Fruit fly (Drosophila melanogaster): ENCODE data around the gene Afti.

Afti gene

DNA sequence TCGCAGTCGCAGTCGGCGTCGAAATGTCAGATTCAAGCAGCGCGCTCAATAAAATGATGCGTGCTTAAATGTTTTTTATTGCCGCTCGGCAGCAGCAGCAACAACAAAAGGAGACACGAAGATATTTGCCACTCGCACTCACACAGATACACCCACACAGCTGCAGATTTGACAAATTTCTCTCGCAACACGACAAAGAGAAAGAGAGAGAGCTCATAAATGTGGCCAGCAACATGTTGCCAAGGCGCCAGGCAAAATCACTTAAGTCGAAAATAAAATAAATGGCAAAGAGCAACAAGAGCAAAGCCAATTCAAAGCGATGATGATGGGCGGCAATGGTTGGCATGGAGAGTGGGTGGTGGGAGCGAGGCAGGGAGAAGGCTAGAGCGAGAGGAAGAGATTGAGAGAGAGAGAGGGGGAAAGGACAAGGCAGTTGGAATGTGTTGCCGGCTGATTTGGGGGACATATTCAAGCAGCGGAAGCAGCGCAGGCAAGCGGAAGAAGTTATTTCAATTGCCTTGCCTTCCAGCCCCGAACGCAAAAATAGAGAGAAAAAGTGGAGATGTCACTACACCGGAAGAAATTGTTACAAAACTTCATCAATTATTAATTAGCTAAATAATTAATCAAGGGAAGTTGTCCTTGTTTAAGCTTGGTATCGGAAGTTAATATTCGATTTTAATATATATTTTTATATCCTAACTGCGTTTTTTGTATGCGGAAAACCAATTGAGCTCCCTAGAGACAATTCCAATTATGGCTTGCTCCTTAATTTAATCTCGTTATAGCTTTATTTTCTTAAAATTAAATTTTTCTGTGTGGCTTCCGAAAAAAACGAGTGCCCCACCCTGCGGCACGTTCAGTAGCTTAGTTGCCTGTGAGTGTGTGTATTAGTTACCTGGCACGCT lies 20.6 kb upstream of the Afti start (continued):
- TF ChIP-seq dl (GFP tag; optimal IDR thresholded peaks at IDR 0.05; ENCODE audit: insufficient read depth in 1 of 2, partially characterized antibody in 2 of 2) (peak; percentile 58 to 69), CrebA (GFP tag; optimal IDR thresholded peaks at IDR 0.05; ENCODE audit: borderline replicate concordance) (no peak), Dif (GFP tag; optimal IDR thresholded peaks at IDR 0.05; ENCODE audit: partially characterized antibody) (peak; percentile 46), pan (optimal IDR thresholded peaks at IDR 0.05) (no peak), dmrt93B (GFP tag; optimal IDR thresholded peaks at IDR 0.05) (no peak), Jra (GFP tag; optimal IDR thresholded peaks at IDR 0.05) (no peak), sage (GFP tag; optimal IDR thresholded peaks at IDR 0.05) (no peak), GATAd (GFP tag; optimal IDR thresholded peaks at IDR 0.05) (no peak), Sp1 (GFP tag; optimal IDR thresholded peaks at IDR 0.05) (no peak)

DNA sequence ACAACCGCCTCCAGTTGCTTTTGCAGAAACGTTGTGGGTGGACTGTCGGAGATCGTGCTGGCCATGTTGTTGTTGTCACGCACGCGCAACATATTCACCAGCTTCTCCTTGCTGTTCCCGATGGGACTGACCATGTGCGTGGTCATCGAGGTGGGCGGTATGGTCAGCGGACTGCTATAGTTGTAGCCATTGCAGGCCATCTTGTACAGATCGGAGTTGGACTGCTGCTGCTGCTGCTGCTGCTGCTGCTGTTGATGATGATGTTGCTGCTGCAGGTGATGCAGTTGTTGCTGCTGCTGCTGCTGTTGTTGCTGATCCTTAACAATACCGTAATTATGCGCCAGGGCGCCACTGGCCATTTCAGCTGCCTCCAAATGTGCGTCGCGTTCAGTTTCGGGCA lies 18.3 kb upstream of the Afti start:
- TF ChIP-seq Dfd (GFP tag; optimal IDR thresholded peaks at IDR 0.05) (peak; percentile 74), woc (GFP tag; optimal IDR thresholded peaks at IDR 0.05) (no peak), fru (GFP tag; optimal IDR thresholded peaks at IDR 0.05) (no peak), Abd-B (GFP tag; optimal IDR thresholded peaks at IDR 0.05) (no peak), dsf (GFP tag; optimal IDR thresholded peaks at IDR 0.05; ENCODE audit: borderline replicate concordance) (no peak), pan (optimal IDR thresholded peaks at IDR 0.05) (no peak), Vsx2 (GFP tag; optimal IDR thresholded peaks at IDR 0.05; ENCODE audit: partially characterized antibody) (no peak), rgr (GFP tag; optimal IDR thresholded peaks at IDR 0.05) (no peak)

DNA sequence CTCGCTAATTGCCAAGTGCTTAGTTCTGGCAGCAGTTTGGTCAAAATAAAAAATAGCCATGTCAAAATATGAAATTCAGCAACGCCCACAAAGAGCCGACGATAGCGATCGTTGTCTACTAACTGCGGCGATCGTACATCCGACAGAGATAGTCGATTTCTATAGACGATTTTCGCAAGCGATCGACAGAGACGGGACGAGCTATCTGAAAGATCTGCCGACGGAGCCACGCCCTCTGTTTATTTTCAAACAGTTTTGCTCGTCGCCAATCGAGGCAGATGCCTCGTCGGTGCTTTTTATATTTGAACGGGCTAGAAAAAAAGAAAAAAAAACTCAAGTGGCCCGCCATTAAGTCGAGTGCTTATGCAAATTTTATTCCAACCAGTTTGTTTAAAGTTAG lies 9.0 kb upstream of the Afti start:
- no peak for TF ChIP-seq tai (GFP tag; optimal IDR thresholded peaks at IDR 0.05)
- no peak for TF ChIP-seq Hnf4 (GFP tag; optimal IDR thresholded peaks at IDR 0.05)
- no peak for TF ChIP-seq Sp1 (GFP tag; optimal IDR thresholded peaks at IDR 0.05)
- TF ChIP-seq Rel (GFP tag; optimal IDR thresholded peaks at IDR 0.05) = no peak
- TF ChIP-seq Rel (tag; optimal IDR thresholded peaks at IDR 0.05) = no peak
- TF ChIP-seq rgr (GFP tag; optimal IDR thresholded peaks at IDR 0.05) = no peak
- no peak for TF ChIP-seq Jra (GFP tag; optimal IDR thresholded peaks at IDR 0.05)
- no peak for TF ChIP-seq psq (GFP tag; optimal IDR thresholded peaks at IDR 0.05)
- no peak for TF ChIP-seq HLH106 (tag; optimal IDR thresholded peaks at IDR 0.05)
- TF ChIP-seq dmrt93B (GFP tag; optimal IDR thresholded peaks at IDR 0.05) = no peak
- no peak for TF ChIP-seq woc (GFP tag; optimal IDR thresholded peaks at IDR 0.05)
- no peak for TF ChIP-seq Hr83 (GFP tag; optimal IDR thresholded peaks at IDR 0.05; ENCODE audit: poor library complexity, severe bottlenecking)
- TF ChIP-seq brk (GFP tag; optimal IDR thresholded peaks at IDR 0.05) = no peak
- TF ChIP-seq foxo (GFP tag; optimal IDR thresholded peaks at IDR 0.05) = no peak
- no peak for TF ChIP-seq Vsx2 (GFP tag; optimal IDR thresholded peaks at IDR 0.05; ENCODE audit: partially characterized antibody)
- TF ChIP-seq Abd-B (GFP tag; optimal IDR thresholded peaks at IDR 0.05) = no peak
- TF ChIP-seq usp (GFP tag; optimal IDR thresholded peaks at IDR 0.05) = no peak

DNA sequence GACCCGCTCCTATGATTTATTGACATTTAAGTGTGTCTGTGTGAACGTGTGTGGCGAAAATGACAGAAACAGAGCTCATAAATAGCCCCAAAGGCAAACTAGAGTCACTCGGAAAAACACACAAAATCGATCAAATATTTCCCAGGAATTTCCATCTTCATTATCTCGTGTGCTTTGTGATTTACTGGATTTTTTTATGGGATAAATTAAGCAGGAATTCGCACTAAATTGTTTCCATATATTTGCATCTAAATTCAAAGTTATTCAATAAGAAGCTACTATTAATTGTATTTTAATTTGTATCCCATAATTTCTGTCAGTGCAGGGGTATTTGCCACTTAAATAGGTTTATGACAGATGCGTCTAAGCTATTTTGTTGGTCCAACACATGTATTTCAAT lies 6.2 kb upstream of the Afti start:
- TF ChIP-seq Myc (optimal IDR thresholded peaks at IDR 0.05) = no peak
- no peak for TF ChIP-seq tai (GFP tag; optimal IDR thresholded peaks at IDR 0.05)
- TF ChIP-seq ey (GFP tag; optimal IDR thresholded peaks at IDR 0.05) = no peak

DNA sequence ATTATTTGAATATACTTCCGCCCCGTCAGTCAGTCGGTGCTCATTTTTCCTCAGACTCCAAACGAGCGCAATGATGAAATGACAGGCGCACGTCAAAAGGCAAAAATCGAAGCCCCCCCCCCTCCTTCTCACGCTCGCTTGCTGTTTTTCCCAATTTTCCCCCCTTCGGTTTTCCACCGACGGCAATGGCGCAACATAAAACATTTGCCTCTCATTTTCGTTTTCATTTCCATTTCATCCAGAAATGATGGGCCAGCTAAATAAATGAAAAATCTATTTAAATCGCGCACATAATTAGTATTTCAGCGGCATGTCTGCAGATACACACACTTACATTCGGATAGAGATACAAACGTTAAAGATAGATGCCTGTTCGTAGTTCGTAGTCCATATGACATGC lies 5.0 kb upstream of the Afti start:
- TF ChIP-seq Jra (GFP tag; optimal IDR thresholded peaks at IDR 0.05) (no peak), sv (GFP tag; optimal IDR thresholded peaks at IDR 0.05) (no peak), Myc (optimal IDR thresholded peaks at IDR 0.05) (no peak), sage (GFP tag; optimal IDR thresholded peaks at IDR 0.05) (no peak)

DNA sequence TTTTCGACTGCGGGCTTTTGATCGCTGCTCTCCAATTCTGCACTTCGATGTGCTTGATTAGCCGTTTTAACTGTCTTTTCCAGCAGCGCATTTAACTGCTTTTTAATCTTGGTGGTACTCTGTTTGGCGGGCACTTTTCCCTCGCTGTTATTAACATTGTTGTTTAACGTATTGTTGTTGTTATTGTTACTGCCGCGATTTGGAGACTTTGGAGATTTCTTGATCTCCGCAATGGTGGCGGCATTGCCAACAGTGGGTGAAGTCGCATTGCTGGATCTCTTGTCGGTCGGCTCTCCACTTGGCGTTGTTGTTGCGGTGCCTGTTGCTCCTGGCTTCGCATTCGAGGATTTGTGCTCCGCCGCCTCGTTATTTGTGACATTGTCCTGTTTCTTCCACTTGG lies 4.2 kb upstream of the Afti start:
- TF ChIP-seq h (GFP tag; optimal IDR thresholded peaks at IDR 0.05) (no peak), Jra (GFP tag; optimal IDR thresholded peaks at IDR 0.05) (no peak)
